Fruit fly (Drosophila melanogaster) whole organism, wandering third instar larva: ENCODE data around the gene djl.

Source experiments
- Abd-B ChIP-seq: fragments of >200 bp; optimal IDR thresholded peaks from 2 replicates; lab custom pipeline; 2017; ENCODE audit warnings: missing biosample characterization, missing genetic modification characterization
- CG32264 ChIP-seq: fragments of 200-800 bp; sonication (Bioruptor generic); optimal IDR thresholded peaks from 2 replicates; lab custom pipeline; 2016; ENCODE audit warnings: missing biosample characterization, missing genetic modification characterization
- CG9705 ChIP-seq: fragments of 200-800 bp; sonication (Bioruptor generic); optimal IDR thresholded peaks from 2 replicates; lab custom pipeline; 2018; ENCODE audit warnings: missing biosample characterization, mild to moderate bottlenecking, missing genetic modification characterization
- CrebA ChIP-seq: fragments of 200-800 bp; sonication (Bioruptor generic); optimal IDR thresholded peaks from 2 replicates; lab custom pipeline; 2016; ENCODE audit warnings: missing biosample characterization, mild to moderate bottlenecking, missing genetic modification characterization, borderline replicate concordance
- Dfd ChIP-seq: fragments of >200 bp; optimal IDR thresholded peaks from 2 replicates; lab custom pipeline; 2017; ENCODE audit warnings: missing biosample characterization, missing genetic modification characterization
- Dif ChIP-seq: fragments of 200-275, 200-300 bp; sonication (Bioruptor generic); optimal IDR thresholded peaks from 2 replicates; lab custom pipeline; 2018; ENCODE audit warnings: missing biosample characterization, missing genetic modification characterization; ENCODE audit not compliant: partially characterized antibody
- GATAd ChIP-seq: sonication (Bioruptor generic); optimal IDR thresholded peaks from 2 replicates; lab custom pipeline; 2016; ENCODE audit warnings: missing biosample characterization, missing genetic modification characterization
- HLH106 ChIP-seq: fragments of 200-800 bp; optimal IDR thresholded peaks from 3 replicates; lab custom pipeline; 2019; ENCODE audit warnings: missing biosample characterization, mild to moderate bottlenecking, missing genetic modification characterization, moderate library complexity
- Hnf4 ChIP-seq: fragments of 200-800 bp; sonication (Bioruptor generic); optimal IDR thresholded peaks from 2 replicates; lab custom pipeline; 2016; ENCODE audit warnings: missing biosample characterization, mild to moderate bottlenecking, missing genetic modification characterization
- Hr78 ChIP-seq: fragments of >200 bp; optimal IDR thresholded peaks from 2 replicates; lab custom pipeline; 2017; ENCODE audit warnings: missing biosample characterization, missing genetic modification characterization
- Hr83 ChIP-seq: fragments of 200-300 bp; sonication (Bioruptor generic); optimal IDR thresholded peaks from 2 replicates; lab custom pipeline; 2016; ENCODE audit warnings: missing biosample characterization, mild to moderate bottlenecking, missing genetic modification characterization, moderate library complexity; ENCODE audit not compliant: poor library complexity, severe bottlenecking
- Jra ChIP-seq: sonication (Bioruptor generic); optimal IDR thresholded peaks from 2 replicates; lab custom pipeline; 2016; ENCODE audit warnings: missing biosample characterization, missing genetic modification characterization
- Mio ChIP-seq: sonication (Bioruptor generic); optimal IDR thresholded peaks from 2 replicates; lab custom pipeline; 2016; ENCODE audit warnings: missing biosample characterization, missing genetic modification characterization
- Myc ChIP-seq: fragments of >200 bp; optimal IDR thresholded peaks from 2 replicates; lab custom pipeline; 2017
- N ChIP-seq: fragments of >200 bp; optimal IDR thresholded peaks from 2 replicates; lab custom pipeline; 2018; ENCODE audit warnings: missing biosample characterization, missing external identifiers, missing genetic modification characterization
- OdsH ChIP-seq: fragments of 200-800 bp; sonication (Bioruptor generic); optimal IDR thresholded peaks from 2 replicates; lab custom pipeline; 2016; ENCODE audit warnings: missing biosample characterization, mild to moderate bottlenecking, missing genetic modification characterization
- Rel ChIP-seq, 2 experiments: fragments of 200-800 bp; sonication (Bioruptor generic) in 1 of 2; optimal IDR thresholded peaks; 2 replicates in 1 of 2; 3 replicates in 1 of 2; lab custom pipeline; 2016 to 2019; ENCODE audit warnings: mild to moderate bottlenecking in 2 of 2, missing biosample characterization in 2 of 2, missing genetic modification characterization in 2 of 2, moderate library complexity in 1 of 2
- Sp1 ChIP-seq: fragments of 200-800 bp; sonication (Bioruptor generic); optimal IDR thresholded peaks from 3 replicates; lab custom pipeline; 2019; ENCODE audit warnings: missing biosample characterization, mild to moderate bottlenecking, missing genetic modification characterization, moderate library complexity
- Vsx2 ChIP-seq: fragments of 200-300, 225-300 bp; sonication (Bioruptor generic); optimal IDR thresholded peaks from 2 replicates; lab custom pipeline; 2018; ENCODE audit warnings: missing biosample characterization, missing genetic modification characterization; ENCODE audit not compliant: partially characterized antibody
- br ChIP-seq: fragments of 200-800 bp; sonication (Bioruptor generic); optimal IDR thresholded peaks from 2 replicates; lab custom pipeline; 2016; ENCODE audit warnings: missing biosample characterization, missing genetic modification characterization
- brk ChIP-seq: fragments of 200-800 bp; sonication (Bioruptor generic); optimal IDR thresholded peaks from 2 replicates; lab custom pipeline; 2016; ENCODE audit warnings: missing biosample characterization, mild to moderate bottlenecking, missing genetic modification characterization
- dl ChIP-seq, 2 experiments: fragments of 175-275, 200-275 bp in 1 of 2; fragments of 200-275 bp in 1 of 2; sonication (Bioruptor generic); optimal IDR thresholded peaks; lab custom pipeline; 2018; ENCODE audit warnings: mild to moderate bottlenecking in 2 of 2, missing biosample characterization in 2 of 2, missing genetic modification characterization in 2 of 2, moderate library complexity in 2 of 2; ENCODE audit not compliant: partially characterized antibody in 2 of 2, insufficient read depth in 1 of 2
- dmrt93B ChIP-seq: fragments of 200-800 bp; sonication (Bioruptor generic); optimal IDR thresholded peaks from 2 replicates; lab custom pipeline; 2018; ENCODE audit warnings: missing biosample characterization, mild to moderate bottlenecking, missing genetic modification characterization
- dsf ChIP-seq: sonication (Bioruptor generic); optimal IDR thresholded peaks from 2 replicates; lab custom pipeline; 2016; ENCODE audit warnings: missing biosample characterization, missing genetic modification characterization, borderline replicate concordance
- ey ChIP-seq: fragments of 200-800 bp; sonication (Bioruptor generic); optimal IDR thresholded peaks from 2 replicates; lab custom pipeline; 2016; ENCODE audit warnings: missing biosample characterization, missing genetic modification characterization
- foxo ChIP-seq, 2 experiments: fragments of 200-800 bp; sonication (Bioruptor generic); optimal IDR thresholded peaks; 2 replicates in 1 of 2; 3 replicates in 1 of 2; lab custom pipeline; 2016 to 2017; ENCODE audit warnings: missing biosample characterization in 2 of 2, missing genetic modification characterization in 2 of 2
- fru ChIP-seq: fragments of 200-800 bp; sonication (Bioruptor generic); optimal IDR thresholded peaks from 3 replicates; lab custom pipeline; 2016; ENCODE audit warnings: missing biosample characterization, mild to moderate bottlenecking, missing genetic modification characterization
- h ChIP-seq: fragments of 200-800 bp; sonication (Bioruptor generic); optimal IDR thresholded peaks from 3 replicates; lab custom pipeline; 2016; ENCODE audit warnings: missing biosample characterization, mild to moderate bottlenecking, missing genetic modification characterization
- jim ChIP-seq: fragments of 175-275, 200-325 bp; sonication (Bioruptor generic); optimal IDR thresholded peaks from 2 replicates; lab custom pipeline; 2016; ENCODE audit warnings: missing biosample characterization, mild to moderate bottlenecking, missing genetic modification characterization
- lola ChIP-seq: fragments of >200 bp; optimal IDR thresholded peaks from 2 replicates; lab custom pipeline; 2017; ENCODE audit warnings: missing biosample characterization, missing genetic modification characterization
- pan ChIP-seq: fragments of >200 bp; optimal IDR thresholded peaks from 2 replicates; lab custom pipeline; 2017
- psq ChIP-seq: fragments of 200-800 bp; sonication (Bioruptor generic); optimal IDR thresholded peaks from 3 replicates; lab custom pipeline; 2017; ENCODE audit warnings: missing biosample characterization, mild to moderate bottlenecking, missing genetic modification characterization, moderate library complexity
- rgr ChIP-seq: fragments of 200-800 bp; sonication (Bioruptor generic); optimal IDR thresholded peaks from 3 replicates; lab custom pipeline; 2016; ENCODE audit warnings: missing biosample characterization, mild to moderate bottlenecking, missing genetic modification characterization
- sage ChIP-seq: fragments of 200-800 bp; sonication (Bioruptor generic); optimal IDR thresholded peaks from 2 replicates; lab custom pipeline; 2016; ENCODE audit warnings: missing biosample characterization, mild to moderate bottlenecking, missing genetic modification characterization
- sv ChIP-seq: fragments of 200-800 bp; sonication (Bioruptor generic); optimal IDR thresholded peaks from 3 replicates; lab custom pipeline; 2016; ENCODE audit warnings: missing biosample characterization, missing genetic modification characterization
- tai ChIP-seq: sonication (Bioruptor generic); optimal IDR thresholded peaks from 2 replicates; lab custom pipeline; 2016; ENCODE audit warnings: missing biosample characterization, missing genetic modification characterization
- usp ChIP-seq: fragments of >200 bp; optimal IDR thresholded peaks from 2 replicates; lab custom pipeline; 2017; ENCODE audit warnings: missing biosample characterization, missing genetic modification characterization
- woc ChIP-seq: sonication (Bioruptor generic); optimal IDR thresholded peaks from 2 replicates; lab custom pipeline; 2016; ENCODE audit warnings: missing biosample characterization, mild to moderate bottlenecking, missing genetic modification characterization

The djl gene

DNA sequence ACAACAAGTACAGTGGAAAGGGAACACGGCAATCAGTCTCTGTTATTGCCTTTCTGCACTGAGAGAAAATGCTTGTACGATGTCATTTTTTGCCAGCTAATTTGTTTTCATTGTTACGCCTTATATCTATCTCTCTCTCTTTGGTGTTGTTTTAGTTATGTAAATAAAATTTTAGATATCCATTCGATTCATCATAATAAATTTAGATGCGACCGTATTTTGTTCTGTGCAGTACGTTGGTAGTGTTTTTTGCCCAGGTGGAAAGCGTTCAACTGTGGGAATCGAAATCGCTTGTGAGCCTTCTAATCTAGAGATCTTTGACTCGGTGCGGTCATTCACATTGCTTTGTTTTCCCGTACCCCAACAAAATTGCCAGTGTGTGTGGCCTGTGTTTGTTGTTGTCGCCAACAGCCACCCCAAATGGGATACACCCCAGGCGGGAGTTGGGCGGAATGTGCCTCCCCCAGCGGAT lies 15.2 kb downstream of the djl start:
- peak; percentile 78 for TF ChIP-seq Mio
- TF ChIP-seq N = no peak
- TF ChIP-seq Rel (GFP tag; optimal IDR thresholded peaks at IDR 0.05; lab: Kevin White, UChicago) = peak; percentile 68
- TF ChIP-seq Rel (tag; optimal IDR thresholded peaks at IDR 0.05; lab: Kevin White, UChicago) = peak; percentile 84
- TF ChIP-seq Hr83 (GFP tag; lab: Kevin White, UChicago) = peak; percentile 57
- peak; percentile 97 for TF ChIP-seq fru
- peak; percentile 94 for TF ChIP-seq Sp1 (GFP tag; lab: Kevin White, UChicago)
- peak; percentile 91 for TF ChIP-seq Jra (GFP tag; lab: Kevin White, UChicago)
- no peak for TF ChIP-seq Abd-B (GFP tag; lab: Kevin White, UChicago)
- peak; percentile 19 for TF ChIP-seq jim (GFP tag; lab: Kevin White, UChicago)
- no peak for TF ChIP-seq lola (GFP tag; lab: Kevin White, UChicago)
- TF ChIP-seq CG32264 (GFP tag; lab: Kevin White, UChicago) = peak; percentile 89
- no peak for TF ChIP-seq tai
- TF ChIP-seq brk = peak; percentile 91
- TF ChIP-seq CG9705 (GFP tag; lab: Kevin White, UChicago) = peak; percentile 83
- peak; percentile 86 to 97 for TF ChIP-seq foxo (GFP tag; optimal IDR thresholded peaks at IDR 0.05; lab: Kevin White, UChicago)
- TF ChIP-seq sage = peak; percentile 83
- no peak for TF ChIP-seq Hr78 (GFP tag; lab: Kevin White, UChicago)
- TF ChIP-seq Dif = no peak
- TF ChIP-seq GATAd (GFP tag; lab: Kevin White, UChicago) = no peak
- TF ChIP-seq CrebA (GFP tag; lab: Kevin White, UChicago) = no peak
- peak; percentile 86 for TF ChIP-seq dmrt93B (GFP tag; lab: Kevin White, UChicago)
- TF ChIP-seq ey = peak; percentile 97
- peak; percentile 88 for TF ChIP-seq woc (GFP tag; lab: Kevin White, UChicago)
- TF ChIP-seq rgr (GFP tag; lab: Kevin White, UChicago) = peak; percentile 97
- no peak for TF ChIP-seq dl (GFP tag; optimal IDR thresholded peaks at IDR 0.05; lab: Kevin White, UChicago; ENCODE audit: insufficient read depth in 1 of 2, partially characterized antibody in 2 of 2)
- TF ChIP-seq dsf (GFP tag; lab: Kevin White, UChicago) = peak; percentile 75
- peak; percentile 96 for TF ChIP-seq Hnf4
- TF ChIP-seq Myc (lab: Kevin White, UChicago) = no peak
- TF ChIP-seq pan = no peak
- peak; percentile 97 for TF ChIP-seq br (GFP tag; lab: Kevin White, UChicago)
- TF ChIP-seq Dfd (GFP tag; lab: Kevin White, UChicago) = no peak
- peak; percentile 96 for TF ChIP-seq OdsH (GFP tag; lab: Kevin White, UChicago)
- TF ChIP-seq Vsx2 (GFP tag; lab: Kevin White, UChicago) = no peak
- peak; percentile 90 for TF ChIP-seq sv
- TF ChIP-seq h = peak; percentile 98
- no peak for TF ChIP-seq usp (GFP tag; lab: Kevin White, UChicago)
- TF ChIP-seq psq (GFP tag; lab: Kevin White, UChicago) = peak; percentile 93
- TF ChIP-seq HLH106 = peak; percentile 94

DNA sequence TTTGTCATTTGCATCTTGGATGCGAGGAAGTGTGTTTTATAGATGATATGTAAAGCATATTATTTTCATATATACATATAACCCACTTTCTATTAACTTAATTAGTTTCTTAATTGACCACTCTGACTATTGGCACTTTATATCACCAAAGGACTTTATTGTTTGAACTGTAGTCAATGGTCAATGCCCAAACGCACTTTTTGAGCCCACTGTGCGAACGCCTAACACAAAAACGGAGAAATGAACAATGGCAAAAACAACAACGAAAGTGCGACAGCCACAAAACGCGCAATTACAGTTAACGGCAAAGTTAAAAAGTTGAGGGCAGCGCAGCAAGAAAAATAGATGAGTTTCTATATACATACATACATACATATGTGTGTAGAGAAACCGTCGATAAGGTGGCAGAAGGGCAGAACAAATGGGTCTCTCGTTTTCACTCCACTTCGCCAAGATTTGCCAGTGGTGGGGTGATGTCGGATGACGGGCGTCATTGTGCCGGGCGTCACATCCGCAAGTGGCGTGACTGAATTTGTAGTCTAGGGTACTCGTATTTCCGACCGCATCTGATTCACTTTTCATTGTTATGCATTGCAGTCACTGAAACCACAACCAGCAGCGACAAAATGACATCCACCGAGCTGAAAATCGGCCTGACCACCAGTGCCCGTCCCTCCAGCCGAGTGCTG lies 15.9 kb downstream of the djl start:
- TF ChIP-seq br (GFP tag; lab: Kevin White, UChicago) (peak; percentile 46), Dfd (GFP tag; lab: Kevin White, UChicago) (no peak), dl (GFP tag; optimal IDR thresholded peaks at IDR 0.05; lab: Kevin White, UChicago; ENCODE audit: insufficient read depth in 1 of 2, partially characterized antibody in 2 of 2) (no peak), CrebA (GFP tag; lab: Kevin White, UChicago) (no peak), sage (peak; percentile 15)
